Worm (Caenorhabditis elegans): ENCODE measurements around the gene nhr-178.

DNA sequence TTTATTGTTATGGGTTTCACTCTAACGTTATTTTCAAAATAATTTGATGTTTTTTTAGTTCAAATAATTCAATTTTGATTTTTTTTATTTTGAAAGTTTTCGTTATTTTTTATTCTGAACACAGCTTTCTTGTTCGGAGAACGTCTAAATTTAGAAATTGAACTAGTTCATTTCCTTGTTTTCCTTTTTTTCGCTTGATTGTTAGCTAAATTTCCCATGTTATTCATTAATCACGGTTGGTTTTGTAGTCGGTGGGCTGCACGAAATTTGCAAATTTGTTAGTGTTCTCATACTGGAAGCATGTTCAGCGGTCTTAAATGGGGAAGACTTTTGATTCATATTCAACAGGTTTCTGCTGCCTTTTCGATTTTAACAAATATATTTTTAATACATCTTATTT is 28.1 kb upstream of the nhr-178 start, which contains the start of gene str-222:
- no peak for TF ChIP-seq nhr-237 (tag; optimal IDR thresholded peaks at IDR 0.05)
- TF ChIP-seq nhr-23 (tag; optimal IDR thresholded peaks at IDR 0.05), result no peak
- no peak for TF ChIP-seq sem-4 (tag; optimal IDR thresholded peaks at IDR 0.05)
- no peak for TF ChIP-seq lin-13 (GFP tag; optimal IDR thresholded peaks at IDR 0.05)
- TF ChIP-seq nhr-21 (tag; optimal IDR thresholded peaks at IDR 0.05), result no peak
- no peak for TF ChIP-seq snpc-4 (tag; optimal IDR thresholded peaks at IDR 0.05)
- TF ChIP-seq ztf-11 (tag; optimal IDR thresholded peaks at IDR 0.05), result no peak
